Fruit fly (Drosophila melanogaster): Measurements from ENCODE around the gene Rac1.

DNA sequence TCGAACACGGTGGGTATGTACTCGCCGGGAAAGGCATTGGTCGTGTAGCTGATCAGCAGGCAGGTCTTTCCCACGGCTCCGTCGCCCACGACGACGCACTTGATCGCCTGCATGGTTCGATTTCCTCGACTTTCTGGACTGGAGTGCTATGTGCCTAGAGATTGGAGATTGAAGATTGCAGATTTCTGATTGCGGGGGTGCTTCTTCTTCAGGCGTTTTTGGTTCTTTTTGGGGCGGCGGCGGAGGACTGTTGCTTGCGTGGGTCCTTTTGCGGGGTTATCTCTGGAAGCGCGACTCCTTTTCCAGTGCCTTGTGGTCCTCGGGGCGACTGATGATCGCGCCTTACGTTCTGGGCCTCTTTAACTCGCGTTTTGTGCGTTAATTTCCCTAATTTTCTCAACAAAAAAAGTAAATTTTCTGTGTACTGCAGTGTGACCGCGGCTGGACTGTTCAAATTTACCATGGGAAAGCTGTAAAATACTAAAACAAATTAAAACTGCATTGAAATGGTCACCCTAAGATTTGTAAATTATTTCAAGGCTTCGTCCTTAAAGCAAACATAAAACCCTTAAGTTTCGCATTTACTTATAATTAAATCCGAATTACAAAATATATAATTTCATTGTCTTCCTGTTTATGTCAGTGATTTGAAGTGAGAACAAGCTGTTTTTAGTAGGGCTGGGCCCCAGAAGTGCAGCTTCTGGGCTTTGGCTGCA lies at the start of gene Rac1, which contains the start of gene Acat2:
- TF ChIP-seq CG15710 (tag; optimal IDR thresholded peaks at IDR 0.05) (no peak), CG10348 (GFP tag; IDR thresholded peaks at IDR 0.05) (no peak), EcR (GFP tag; optimal IDR thresholded peaks at IDR 0.05) (no peak)
